Fruit fly (Drosophila melanogaster): Measurements from ENCODE around the gene Cdc23.

- no peak for TF ChIP-seq h (GFP tag; optimal IDR thresholded peaks at IDR 0.05)
- no peak for TF ChIP-seq Abd-B (GFP tag; optimal IDR thresholded peaks at IDR 0.05)
These were observed 27.6 kb downstream of the Cdc23 start for dm6 chr2L:20486752-20487141.
